Worm (Caenorhabditis elegans): ENCODE data around the gene W03C9.6.

DNA sequence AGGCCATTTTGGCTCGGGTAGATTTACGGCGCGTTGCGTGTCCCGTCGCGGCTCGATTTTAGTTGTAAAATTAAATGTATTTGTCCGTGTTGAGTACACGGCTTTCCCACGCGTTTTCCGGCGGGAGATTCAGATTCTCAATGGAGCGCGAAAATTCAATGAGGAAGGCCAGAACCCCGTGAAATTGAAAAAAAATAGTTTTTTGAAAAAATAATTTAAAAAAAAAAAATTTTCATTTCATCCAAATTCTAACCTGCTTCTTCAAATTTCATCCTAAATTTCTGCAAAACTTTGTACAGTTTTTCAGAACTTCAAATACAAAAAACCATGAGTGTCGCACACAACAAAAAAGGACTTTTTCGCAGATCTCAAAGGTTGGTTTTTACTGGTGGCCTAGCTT lies 54.5 kb downstream of the W03C9.6 start, which contains the start of gene glb-29:
- TF ChIP-seq lsy-2 (tag; optimal IDR thresholded peaks at IDR 0.05) (no peak), elt-1 (tag; optimal IDR thresholded peaks at IDR 0.05; ENCODE audit: borderline replicate concordance, insufficient read depth) (no peak), elt-3 (tag; optimal IDR thresholded peaks at IDR 0.05) (no peak), mab-5 (tag; optimal IDR thresholded peaks at IDR 0.05) (no peak), mep-1 (tag; optimal IDR thresholded peaks at IDR 0.05) (no peak), lin-13 (tag; optimal IDR thresholded peaks at IDR 0.05) (no peak), unc-39 (tag; optimal IDR thresholded peaks at IDR 0.05) (no peak), nhr-12 (tag; optimal IDR thresholded peaks at IDR 0.05) (no peak), ces-1 (GFP tag; optimal IDR thresholded peaks at IDR 0.05) (no peak), lin-32 (GFP tag; optimal IDR thresholded peaks at IDR 0.05) (no peak)
